Fruit fly (Drosophila melanogaster) whole organism, pupa: ENCODE results near the gene c11.1.

Experiments used
- CG10348 ChIP-seq: fragments of 200-800 bp; sonication (Bioruptor generic); IDR thresholded peaks from 2 replicates; pipeline ENCODE4 v1.3.6; 2022; ENCODE audit warnings: missing biosample characterization, missing genetic modification characterization
- CG12605 ChIP-seq: fragments of 200-800 bp; sonication (Bioruptor generic); IDR thresholded peaks from 2 replicates; pipeline ENCODE4 v1.3.6; 2022; ENCODE audit warnings: missing biosample characterization, missing genetic modification characterization
- CG13204 ChIP-seq: fragments of 200-800 bp; sonication (Bioruptor generic); optimal IDR thresholded peaks from 2 replicates; lab custom pipeline; 2018; ENCODE audit warnings: missing biosample characterization, mild to moderate bottlenecking, missing genetic modification characterization, moderate library complexity
- CG14655 ChIP-seq: fragments of 200-800 bp; sonication (Bioruptor generic); optimal IDR thresholded peaks from 3 replicates; lab custom pipeline; 2017; ENCODE audit warnings: mild to moderate bottlenecking, missing biosample characterization, missing genetic modification reagents, missing genetic modification characterization
- CG15710 ChIP-seq: fragments of 200-800 bp; sonication (Bioruptor generic); optimal IDR thresholded peaks from 2 replicates; lab custom pipeline; 2018; ENCODE audit warnings: missing biosample characterization, mild to moderate bottlenecking, missing genetic modification characterization, moderate library complexity
- CG17806 ChIP-seq: fragments of 200-800 bp; sonication (Bioruptor generic); optimal IDR thresholded peaks from 2 replicates; lab custom pipeline; 2018; ENCODE audit warnings: missing biosample characterization, mild to moderate bottlenecking, missing genetic modification characterization, moderate library complexity
- CG32121 ChIP-seq: fragments of 200-800 bp; sonication (Bioruptor generic); IDR thresholded peaks from 2 replicates; pipeline ENCODE4 v1.3.6; 2022; ENCODE audit warnings: missing biosample characterization, missing genetic modification characterization
- CG34367 ChIP-seq: fragments of 200-800 bp; sonication (Bioruptor generic); optimal IDR thresholded peaks from 2 replicates; lab custom pipeline; 2018; ENCODE audit warnings: missing biosample characterization, mild to moderate bottlenecking, missing genetic modification characterization
- CG4496 ChIP-seq: fragments of 200-800 bp; sonication (Bioruptor generic); IDR thresholded peaks from 3 replicates; pipeline ENCODE4 v1.3.6; 2022; ENCODE audit warnings: missing biosample characterization, missing genetic modification characterization
- CG8159 ChIP-seq: fragments of 200-800 bp; sonication (Bioruptor generic); optimal IDR thresholded peaks from 3 replicates; lab custom pipeline; 2018; ENCODE audit warnings: missing biosample characterization, mild to moderate bottlenecking, missing genetic modification characterization, moderate library complexity
- CG8301 ChIP-seq: fragments of 200-800 bp; sonication (Bioruptor generic); optimal IDR thresholded peaks from 2 replicates; lab custom pipeline; 2018; ENCODE audit warnings: missing biosample characterization, mild to moderate bottlenecking, missing genetic modification characterization
- CG9948 ChIP-seq: fragments of 200-800 bp; sonication (Bioruptor generic); optimal IDR thresholded peaks from 2 replicates; lab custom pipeline; 2018; ENCODE audit warnings: missing biosample characterization, mild to moderate bottlenecking, missing genetic modification characterization, moderate library complexity
- D1 ChIP-seq: fragments of 200-800 bp; sonication (Bioruptor generic); optimal IDR thresholded peaks from 2 replicates; lab custom pipeline; 2018; ENCODE audit warnings: missing biosample characterization, mild to moderate bottlenecking, missing genetic modification characterization, moderate library complexity
- EcR ChIP-seq: fragments of 200-800 bp; sonication (Bioruptor generic); optimal IDR thresholded peaks from 3 replicates; lab custom pipeline; 2019; ENCODE audit warnings: missing biosample characterization, missing genetic modification characterization, mild to moderate bottlenecking, moderate library complexity, missing genetic modification reagents
- Ets98B ChIP-seq: fragments of 200-800 bp; sonication (Bioruptor generic); IDR thresholded peaks from 2 replicates; pipeline ENCODE4 v1.3.6; 2022; ENCODE audit warnings: missing biosample characterization, missing genetic modification characterization
- Pif1A ChIP-seq: fragments of 200-800 bp; sonication (Bioruptor generic); optimal IDR thresholded peaks from 3 replicates; lab custom pipeline; 2016; ENCODE audit warnings: missing biosample characterization, missing genetic modification characterization
- Pif1B ChIP-seq: fragments of 200-800 bp; sonication (Bioruptor generic); optimal IDR thresholded peaks from 3 replicates; lab custom pipeline; 2016; ENCODE audit warnings: missing biosample characterization, missing genetic modification characterization
- Snoo ChIP-seq: fragments of 200-800 bp; sonication (Bioruptor generic); optimal IDR thresholded peaks from 3 replicates; lab custom pipeline; 2017; ENCODE audit warnings: missing biosample characterization, mild to moderate bottlenecking, missing genetic modification characterization, inconsistent platforms
- fd96Ca ChIP-seq: fragments of 200-800 bp; sonication (Bioruptor generic); IDR thresholded peaks from 3 replicates; pipeline ENCODE4 v1.3.6; 2022; ENCODE audit warnings: missing biosample characterization, missing genetic modification characterization
- gl ChIP-seq: fragments of 200-800 bp; sonication (Bioruptor generic); optimal IDR thresholded peaks from 2 replicates; lab custom pipeline; 2018; ENCODE audit warnings: missing biosample characterization, mild to moderate bottlenecking, missing genetic modification characterization
- rn ChIP-seq: fragments of 200-800 bp; sonication (Bioruptor generic); IDR thresholded peaks from 2 replicates; pipeline ENCODE4 v1.3.6; 2022; ENCODE audit warnings: missing biosample characterization, missing genetic modification characterization

c11.1 gene

dm6 chrX:9248040-9248439 is 34.9 kb downstream of the c11.1 start:
- TF ChIP-seq CG17806 (peak; percentile 53), CG8159 (tag; lab: Kevin White, UChicago) (peak; percentile 58), CG34367 (tag; lab: Kevin White, UChicago) (peak; percentile 36), EcR (GFP tag; lab: Kevin White, UChicago) (no peak), CG14655 (no peak), Pif1B (GFP tag; lab: Kevin White, UChicago) (peak; percentile 29), D1 (no peak), CG12605 (GFP tag; lab: Robert Waterston, UW) (peak; percentile 64), CG13204 (no peak), Pif1A (GFP tag; lab: Kevin White, UChicago) (no peak), Ets98B (GFP tag; lab: Robert Waterston, UW) (peak; percentile 33; the same call in 1 of the 2 replicates), fd96Ca (no peak), CG8301 (peak; percentile 58), CG15710 (tag; lab: Kevin White, UChicago) (peak; percentile 52), CG4496 (GFP tag; lab: Robert Waterston, UW) (peak; percentile 65; the same call in 2 of the 3 replicates), CG9948 (tag; lab: Kevin White, UChicago) (peak; percentile 31)

dm6 chrX:9247171-9247783 is 35.6 kb downstream of the c11.1 start, which contains the start of the genes amx and Dsor1:
TSS of gene amx (minus strand) at chrX:9247336.
TSS of gene Dsor1 (plus strand) at chrX:9247342.
- no peak for TF ChIP-seq CG17806
- TF ChIP-seq rn (GFP tag; lab: Robert Waterston, UW): no peak
- no peak for TF ChIP-seq Pif1A (GFP tag; lab: Kevin White, UChicago)
- no peak for TF ChIP-seq CG9948 (tag; lab: Kevin White, UChicago)
- TF ChIP-seq CG10348 (GFP tag; lab: Robert Waterston, UW): no peak
- TF ChIP-seq CG34367 (tag; lab: Kevin White, UChicago): no peak
- TF ChIP-seq CG4496 (GFP tag; lab: Robert Waterston, UW): no peak
- no peak for TF ChIP-seq Pif1B (GFP tag; lab: Kevin White, UChicago)
- TF ChIP-seq CG14655: no peak
- TF ChIP-seq Ets98B (GFP tag; lab: Robert Waterston, UW): no peak
- no peak for TF ChIP-seq CG8301
- no peak for TF ChIP-seq D1
- no peak for TF ChIP-seq CG13204
- TF ChIP-seq, all 21 proteins: peak for 0

- peak; percentile 47; the same call in 1 of the 3 replicates for TF ChIP-seq fd96Ca
- TF ChIP-seq CG9948 (tag; lab: Kevin White, UChicago): peak; percentile 13
- no peak for TF ChIP-seq gl (tag; lab: Kevin White, UChicago)
- TF ChIP-seq CG12605 (GFP tag; lab: Robert Waterston, UW): no peak
- peak; percentile 53 for TF ChIP-seq CG15710 (tag; lab: Kevin White, UChicago)
- peak; percentile 9 for TF ChIP-seq CG17806
- no peak for TF ChIP-seq EcR (GFP tag; lab: Kevin White, UChicago)
- TF ChIP-seq Pif1B (GFP tag; lab: Kevin White, UChicago): no peak
- TF ChIP-seq rn (GFP tag; lab: Robert Waterston, UW): no peak
- no peak for TF ChIP-seq D1
- 0 out of 2 replicates have a peak, but pooled peaks have one; percentile 9 for TF ChIP-seq Ets98B (GFP tag; lab: Robert Waterston, UW)
- no peak for TF ChIP-seq CG13204
- no peak for TF ChIP-seq CG14655
- no peak for TF ChIP-seq CG32121 (GFP tag; lab: Robert Waterston, UW)
- TF ChIP-seq CG4496 (GFP tag; lab: Robert Waterston, UW): no peak
Observed at dm6 chrX:9243417-9243884, 39.5 kb downstream of the c11.1 start, which contains the start of the genes mxc and Larp7. TSS of gene mxc (minus strand) at chrX:9243467. TSS of gene Larp7 (plus strand) at chrX:9243817.

dm6 chrX:9236485-9236884 is 46.4 kb downstream of the c11.1 start, which contains the start of gene Ir8a:
TSS of gene Ir8a (minus strand) at chrX:9236585.
- no peak for TF ChIP-seq CG34367 (tag; lab: Kevin White, UChicago)
- TF ChIP-seq CG8159 (tag; lab: Kevin White, UChicago): no peak
- no peak for TF ChIP-seq CG32121 (GFP tag; lab: Robert Waterston, UW)
- no peak for TF ChIP-seq Snoo (tag; lab: Kevin White, UChicago)
- TF ChIP-seq EcR (GFP tag; lab: Kevin White, UChicago): no peak
- TF ChIP-seq Ets98B (GFP tag; lab: Robert Waterston, UW): no peak
- TF ChIP-seq CG4496 (GFP tag; lab: Robert Waterston, UW): no peak
- no peak for TF ChIP-seq fd96Ca
- no peak for TF ChIP-seq CG10348 (GFP tag; lab: Robert Waterston, UW)
- TF ChIP-seq Pif1B (GFP tag; lab: Kevin White, UChicago): no peak
- TF ChIP-seq CG12605 (GFP tag; lab: Robert Waterston, UW): no peak
- no peak for TF ChIP-seq CG14655
- TF ChIP-seq CG15710 (tag; lab: Kevin White, UChicago): no peak
- TF ChIP-seq, all 21 proteins: peak for 0

dm6 chrX:9232199-9232598 is 50.7 kb downstream of the c11.1 start, which contains the start of gene CG12121:
TSS of gene CG12121 (minus strand) at chrX:9232378.
- no peak for TF ChIP-seq CG17806
- no peak for TF ChIP-seq D1
- TF ChIP-seq CG8301: no peak
- TF ChIP-seq CG9948 (tag; lab: Kevin White, UChicago): no peak
- TF ChIP-seq CG13204: no peak
- TF ChIP-seq Pif1B (GFP tag; lab: Kevin White, UChicago): no peak
- TF ChIP-seq CG8159 (tag; lab: Kevin White, UChicago): no peak
- no peak for TF ChIP-seq Ets98B (GFP tag; lab: Robert Waterston, UW)
- TF ChIP-seq gl (tag; lab: Kevin White, UChicago): no peak
- TF ChIP-seq Pif1A (GFP tag; lab: Kevin White, UChicago): no peak
- no peak for TF ChIP-seq Snoo (tag; lab: Kevin White, UChicago)
- TF ChIP-seq CG4496 (GFP tag; lab: Robert Waterston, UW): no peak
- no peak for TF ChIP-seq fd96Ca
- TF ChIP-seq CG10348 (GFP tag; lab: Robert Waterston, UW): no peak
- no peak for TF ChIP-seq CG32121 (GFP tag; lab: Robert Waterston, UW)
- TF ChIP-seq CG34367 (tag; lab: Kevin White, UChicago): no peak
- TF ChIP-seq EcR (GFP tag; lab: Kevin White, UChicago): no peak
